Fruit fly (Drosophila melanogaster) Kc167 (cell line): ENCODE data around the gene Mst87F.

Experiments
- Myc ChIP-seq: fragments of >200 bp; optimal IDR thresholded peaks from 2 replicates; lab custom pipeline; 2017; ENCODE audit warnings: missing external identifiers
- Sin3A ChIP-seq: fragments of >200 bp; optimal IDR thresholded peaks from 2 replicates; lab custom pipeline; 2018; ENCODE audit warnings: missing external identifiers
- h ChIP-seq: fragments of >200 bp; optimal IDR thresholded peaks from 3 replicates; lab custom pipeline; 2018; ENCODE audit warnings: missing external identifiers
- insv ChIP-seq: fragments of >200 bp; optimal IDR thresholded peaks from 3 replicates; lab custom pipeline; 2018; ENCODE audit warnings: missing external identifiers
- psq ChIP-seq: fragments of >200 bp; optimal IDR thresholded peaks from 2 replicates; lab custom pipeline; 2017; ENCODE audit warnings: missing external identifiers
- ttk ChIP-seq: sonication (Bioruptor generic); optimal IDR thresholded peaks from 2 replicates; lab custom pipeline; 2017; ENCODE audit warnings: missing external identifiers

Mst87F gene

DNA sequence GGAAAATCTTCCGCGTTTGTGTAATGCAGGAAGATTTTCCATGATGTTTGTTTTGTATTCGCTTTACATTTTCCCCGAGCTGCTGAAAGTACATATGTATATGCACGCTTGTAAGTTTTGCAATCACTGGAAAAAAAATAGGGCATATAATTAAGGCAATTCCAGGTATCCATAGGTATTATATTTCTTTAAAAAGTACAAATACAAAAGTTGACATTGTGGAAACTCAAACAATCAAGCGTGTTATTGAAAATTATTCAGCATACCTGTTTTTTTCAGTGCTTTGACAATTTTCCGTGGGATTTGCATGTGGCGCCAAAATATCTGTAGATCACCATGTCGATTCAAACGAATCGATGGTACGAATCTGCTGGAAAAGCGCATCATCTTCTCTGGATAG, 3.2 kb upstream of the Mst87F start:
- no peak for TF ChIP-seq Sin3A (lab: Kevin White, UChicago)
- TF ChIP-seq Myc (lab: Kevin White, UChicago) = no peak
- TF ChIP-seq psq (lab: Kevin White, UChicago) = no peak
- no peak for TF ChIP-seq ttk (lab: Kevin White, UChicago)
- TF ChIP-seq h = no peak
- TF ChIP-seq insv (lab: Kevin White, UChicago) = no peak

DNA sequence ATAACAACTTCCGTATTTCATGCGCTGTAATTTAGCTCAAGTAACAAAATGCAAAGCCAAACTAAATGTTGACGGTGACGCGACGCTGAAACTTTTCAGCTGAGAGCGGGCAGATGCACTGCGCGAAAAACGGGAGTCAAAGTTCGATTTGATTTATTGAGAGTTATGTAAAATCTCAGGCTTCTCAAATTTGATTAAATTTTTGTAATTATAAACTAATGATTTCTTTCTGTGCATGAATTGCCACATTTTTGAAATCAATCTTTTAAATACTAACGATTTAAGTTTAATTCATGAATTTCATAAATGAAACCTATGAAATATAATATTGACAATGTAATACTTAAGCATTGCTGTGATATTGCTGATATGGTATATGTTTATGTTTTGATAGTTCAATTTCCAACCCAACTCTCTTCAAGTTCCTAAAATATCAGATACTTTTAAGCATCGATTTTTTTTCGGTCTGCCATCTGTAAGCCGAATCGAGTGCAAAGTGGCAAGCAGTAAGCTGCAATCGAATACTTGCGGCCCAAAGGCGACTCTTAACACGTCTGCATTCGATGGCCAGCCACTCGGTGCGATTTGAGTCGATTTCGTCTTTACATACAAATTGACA, 5.1 kb downstream of the Mst87F start:
- TF ChIP-seq h = no peak
- no peak for TF ChIP-seq Myc (lab: Kevin White, UChicago)

DNA sequence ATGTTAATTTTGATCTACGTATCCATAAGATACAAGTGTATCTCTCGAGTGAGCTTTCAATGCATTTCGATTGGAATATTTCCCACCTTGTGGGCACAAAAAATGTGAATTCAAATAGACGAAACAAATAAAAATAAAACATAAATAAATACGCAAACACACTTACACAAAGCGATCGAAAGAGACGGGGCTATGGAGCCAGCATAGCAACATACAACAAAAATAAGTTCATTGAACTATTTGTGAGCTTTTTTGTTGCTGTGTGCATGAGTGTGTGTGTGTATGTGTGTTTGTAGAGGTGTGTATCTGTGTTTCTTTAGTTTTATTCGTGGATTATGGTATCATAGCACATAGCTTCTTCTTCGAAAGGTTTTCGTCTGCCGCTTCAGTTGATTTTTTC, 7.3 kb downstream of the Mst87F start:
- no peak for TF ChIP-seq ttk (lab: Kevin White, UChicago)
- no peak for TF ChIP-seq Sin3A (lab: Kevin White, UChicago)
- no peak for TF ChIP-seq insv (lab: Kevin White, UChicago)
- no peak for TF ChIP-seq Myc (lab: Kevin White, UChicago)
- no peak for TF ChIP-seq h
- no peak for TF ChIP-seq psq (lab: Kevin White, UChicago)

DNA sequence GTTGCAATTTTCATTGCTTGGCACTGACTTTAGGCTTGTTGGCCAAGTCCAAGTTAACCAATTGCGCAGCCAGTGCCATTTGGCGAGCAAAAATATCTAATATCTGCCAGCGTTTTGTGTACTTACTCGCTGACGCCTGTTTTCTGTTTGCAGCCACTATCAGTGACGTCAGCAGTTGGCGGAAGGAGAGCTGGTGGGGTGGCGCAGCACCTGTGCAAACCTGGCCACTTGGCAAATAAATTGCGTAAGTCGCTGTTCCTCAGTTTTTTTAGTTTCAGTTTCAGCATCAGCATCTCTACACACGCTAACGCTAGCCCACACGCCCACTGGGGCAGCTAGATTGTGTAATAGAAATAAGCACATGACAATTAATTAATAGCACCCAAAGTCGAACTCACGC, 8.8 kb downstream of the Mst87F start:
- TF ChIP-seq psq (lab: Kevin White, UChicago) (no peak), Sin3A (lab: Kevin White, UChicago) (no peak), Myc (lab: Kevin White, UChicago) (no peak), insv (lab: Kevin White, UChicago) (no peak), h (no peak), ttk (lab: Kevin White, UChicago) (no peak)

DNA sequence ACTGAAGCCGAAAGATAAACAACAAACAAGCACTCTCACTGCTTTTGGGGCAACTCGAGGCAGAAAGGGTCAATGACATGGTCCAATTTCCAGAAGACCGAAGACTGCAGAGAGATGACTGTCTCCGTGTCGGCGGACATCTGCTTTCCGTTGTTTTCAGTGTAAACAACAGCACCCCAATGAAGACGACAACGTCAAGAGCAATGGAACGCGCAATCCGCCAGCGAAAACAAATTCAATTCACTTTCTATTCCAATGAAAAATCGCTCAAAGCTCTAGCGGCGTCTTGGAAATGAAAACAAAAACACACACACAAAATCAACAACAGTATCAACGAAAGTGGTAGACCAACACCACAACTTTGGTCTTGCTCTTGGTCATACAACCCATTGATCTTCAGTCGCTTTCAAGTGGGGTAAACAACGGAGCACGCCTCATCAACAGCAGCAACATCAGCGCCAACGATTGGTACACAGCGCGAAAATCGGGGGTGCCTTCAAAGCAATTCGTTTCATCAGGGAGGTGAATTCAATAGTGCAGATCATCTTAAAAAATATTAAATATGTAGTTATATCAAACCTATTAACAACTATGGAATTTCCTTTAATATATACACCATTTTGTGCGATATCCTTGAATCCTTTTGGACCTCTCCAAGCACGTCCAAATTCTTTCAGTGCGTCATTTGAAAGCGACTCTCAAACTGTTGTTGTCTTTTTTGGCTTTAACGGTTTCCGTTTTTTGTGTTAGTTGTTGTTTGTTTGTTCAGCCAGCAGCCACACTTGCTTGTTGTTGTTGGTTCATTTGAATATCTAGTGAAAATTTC, 10.1 kb downstream of the Mst87F start:
- TF ChIP-seq Myc (lab: Kevin White, UChicago) = no peak
- no peak for TF ChIP-seq Sin3A (lab: Kevin White, UChicago)
- no peak for TF ChIP-seq h
- TF ChIP-seq insv (lab: Kevin White, UChicago) = no peak
- TF ChIP-seq psq (lab: Kevin White, UChicago) = no peak
- TF ChIP-seq ttk (lab: Kevin White, UChicago) = no peak

DNA sequence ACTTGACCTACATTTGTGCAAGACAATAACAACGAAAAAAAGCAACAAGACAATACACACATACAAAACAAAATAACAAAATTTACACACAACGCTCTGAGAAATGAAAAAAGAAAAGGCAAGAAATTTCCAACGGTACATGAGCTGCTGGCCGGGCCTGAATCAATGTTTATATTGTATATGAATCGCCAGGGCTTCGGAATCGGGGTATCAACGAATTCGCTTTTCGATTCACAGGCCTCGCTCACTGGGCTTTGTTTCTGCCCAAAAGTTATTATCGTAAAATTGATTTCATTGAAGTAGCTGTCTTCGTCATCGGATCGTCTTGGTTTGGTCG, 11.5 kb downstream of the Mst87F start:
- no peak for TF ChIP-seq ttk (lab: Kevin White, UChicago)

DNA sequence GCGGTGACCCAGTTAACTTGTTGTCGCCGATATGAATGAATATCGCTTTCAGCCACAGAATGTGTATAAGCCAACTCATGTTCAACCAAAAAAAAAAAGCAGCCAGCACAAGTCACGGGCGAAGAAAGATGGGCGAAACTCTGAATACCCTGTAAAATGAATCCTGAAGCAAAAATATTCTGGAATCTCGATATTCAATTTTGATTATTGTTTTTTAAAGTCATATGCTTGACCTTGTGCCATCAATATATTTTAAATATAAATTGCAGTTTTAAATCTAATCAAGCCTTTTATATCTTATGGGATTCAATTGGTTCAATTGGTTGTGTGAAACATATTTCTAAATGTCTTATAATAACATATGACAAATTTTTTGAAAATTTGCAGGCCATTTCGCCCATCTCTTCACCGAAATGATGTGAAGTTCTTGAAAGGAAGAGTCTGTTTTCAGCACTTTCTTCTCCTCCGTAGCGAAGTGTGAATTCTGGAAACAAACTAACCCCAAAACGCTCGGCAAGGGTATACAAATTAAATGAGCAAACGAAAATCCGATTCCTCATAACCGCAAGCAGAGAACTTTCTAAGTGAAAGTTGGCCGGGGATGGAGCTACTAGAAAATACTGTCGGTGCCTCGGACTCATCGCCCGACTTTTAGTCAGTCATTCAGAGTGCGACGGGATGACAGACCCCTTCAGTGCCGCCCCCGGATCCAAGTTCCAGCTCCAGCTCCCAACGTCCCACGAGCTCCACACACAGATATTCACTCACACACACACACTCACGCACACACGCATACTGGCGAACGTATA, 12.0 kb downstream of the Mst87F start:
- TF ChIP-seq Sin3A (lab: Kevin White, UChicago) (no peak), h (no peak), psq (lab: Kevin White, UChicago) (no peak), ttk (lab: Kevin White, UChicago) (no peak), Myc (lab: Kevin White, UChicago) (no peak), insv (lab: Kevin White, UChicago) (no peak)

DNA sequence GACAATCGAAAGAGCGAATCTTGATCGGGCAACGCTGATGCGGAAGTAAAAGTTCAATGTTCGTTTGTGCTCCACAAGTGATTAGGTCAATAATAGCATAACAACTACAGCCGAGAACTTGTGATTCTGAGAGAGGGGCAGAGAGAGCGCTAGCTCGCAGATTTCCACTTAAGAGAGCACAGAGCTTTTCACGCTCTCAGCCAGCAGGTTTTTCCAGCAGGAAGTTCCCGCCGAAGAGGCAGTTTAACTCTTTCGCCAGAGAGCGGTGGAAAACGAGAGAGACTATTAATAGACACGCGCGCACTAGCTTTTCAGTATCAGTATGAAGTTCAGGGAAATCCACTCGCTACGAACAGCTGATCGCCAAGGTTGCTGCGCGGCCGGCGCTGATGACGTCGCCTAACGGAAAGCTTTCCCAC, 12.8 kb downstream of the Mst87F start:
- TF ChIP-seq Myc (lab: Kevin White, UChicago) (no peak), h (no peak), insv (lab: Kevin White, UChicago) (no peak), ttk (lab: Kevin White, UChicago) (no peak), psq (lab: Kevin White, UChicago) (no peak), Sin3A (lab: Kevin White, UChicago) (no peak)

DNA sequence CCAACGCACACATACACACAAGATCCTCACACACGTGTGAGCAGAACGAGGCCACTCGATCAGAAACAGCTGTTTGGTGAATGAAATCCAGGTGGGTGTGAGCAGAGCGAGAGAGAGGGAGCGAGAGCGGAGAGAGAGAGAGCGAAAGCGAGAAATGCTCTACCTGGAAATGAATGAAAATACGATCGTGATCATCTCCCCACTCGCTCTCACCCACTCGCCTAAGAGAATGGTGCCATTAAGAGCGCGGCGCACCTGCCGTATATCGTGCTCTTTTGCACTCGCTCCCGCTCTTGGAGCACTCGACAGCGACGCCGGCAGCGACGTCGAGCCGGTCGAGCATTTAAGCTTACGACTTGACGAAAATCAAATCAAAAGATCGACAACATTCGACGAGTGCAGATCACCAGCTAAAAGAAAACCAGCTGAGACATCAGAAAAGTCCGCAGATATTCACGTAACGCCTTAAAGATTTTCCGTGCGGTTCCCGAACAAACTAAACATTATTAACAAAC, 15.0 kb downstream of the Mst87F start, which contains the start of the genes tal-1A, tal-2A, tal-3A and tal-AA:
TSS of gene tal-1A (plus strand) at position 374 of the 515 bp plus-strand sequence.
TSS of gene tal-2A (plus strand) at position 374 of the 515 bp plus-strand sequence.
TSS of gene tal-3A (plus strand) at position 374 of the 515 bp plus-strand sequence.
TSS of gene tal-AA (plus strand) at position 374 of the 515 bp plus-strand sequence.
- TF ChIP-seq insv (lab: Kevin White, UChicago) = no peak
- no peak for TF ChIP-seq Sin3A (lab: Kevin White, UChicago)
- no peak for TF ChIP-seq Myc (lab: Kevin White, UChicago)
- no peak for TF ChIP-seq ttk (lab: Kevin White, UChicago)
- TF ChIP-seq h = no peak
- TF ChIP-seq psq (lab: Kevin White, UChicago) = no peak

DNA sequence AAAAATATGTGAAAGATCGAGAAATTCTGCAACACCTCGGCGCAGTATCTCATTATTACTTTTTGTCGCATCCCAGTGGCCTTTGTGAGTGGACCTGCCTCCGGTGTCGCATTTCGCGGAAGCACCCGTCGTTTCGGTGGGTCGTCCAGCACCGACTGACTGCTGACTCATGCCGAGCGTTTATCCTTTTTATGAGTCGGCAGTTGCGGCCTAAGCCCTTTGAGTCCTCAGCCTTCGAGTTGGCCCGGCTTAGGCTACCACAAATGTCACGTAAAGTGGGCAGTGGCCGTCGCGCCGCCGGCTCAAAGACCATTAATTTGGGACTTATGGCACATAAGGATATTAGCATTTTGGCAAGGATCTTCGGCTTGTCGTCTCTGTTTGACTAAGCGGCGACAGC, 16.1 kb downstream of the Mst87F start:
- no peak for TF ChIP-seq psq (lab: Kevin White, UChicago)
- TF ChIP-seq h = no peak
- no peak for TF ChIP-seq Myc (lab: Kevin White, UChicago)
- TF ChIP-seq ttk (lab: Kevin White, UChicago) = no peak
- TF ChIP-seq insv (lab: Kevin White, UChicago) = no peak
- no peak for TF ChIP-seq Sin3A (lab: Kevin White, UChicago)

DNA sequence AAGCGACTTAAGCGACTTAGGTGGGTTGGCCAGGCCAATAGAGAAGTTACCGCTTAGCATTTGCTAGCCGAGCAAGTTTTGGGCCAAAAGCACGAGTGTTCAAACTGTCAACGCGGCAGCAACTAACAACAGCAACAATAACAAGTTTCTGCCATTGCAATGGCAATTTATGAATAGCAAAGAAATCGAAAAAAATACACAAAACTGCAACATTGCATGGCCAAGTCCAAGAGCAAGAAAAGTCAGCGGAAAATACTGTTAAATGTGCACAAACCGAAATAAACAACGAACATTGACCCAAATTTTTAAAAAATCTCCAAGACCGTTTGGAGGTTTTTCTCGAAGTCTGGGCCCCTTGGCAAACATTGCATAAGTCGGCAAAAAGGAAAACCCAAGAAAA, 17.5 kb downstream of the Mst87F start:
- TF ChIP-seq psq (lab: Kevin White, UChicago) (no peak), ttk (lab: Kevin White, UChicago) (no peak), h (no peak), insv (lab: Kevin White, UChicago) (no peak), Myc (lab: Kevin White, UChicago) (no peak), Sin3A (lab: Kevin White, UChicago) (no peak)
